Fruit fly (Drosophila melanogaster) whole organism, embryonic: Measurements from ENCODE around the gene D1.

ENCODE experiments used
- Adf1 ChIP-seq: fragments of 200-800 bp; sonication (Bioruptor generic); IDR thresholded peaks from 2 replicates; pipeline ENCODE4 v1.3.6; 2022; ENCODE audit warnings: missing biosample characterization, missing genetic modification characterization
- Atf6 ChIP-seq: fragments of 200-800 bp; sonication (Bioruptor generic); IDR thresholded peaks from 2 replicates; pipeline ENCODE4 v1.3.6; 2022; ENCODE audit warnings: missing biosample characterization, missing genetic modification characterization
- Awh ChIP-seq: fragments of 200-800 bp; sonication (Bioruptor generic); IDR thresholded peaks from 2 replicates; pipeline ENCODE4, ENCODE4 v1.3.6; 2022; ENCODE audit warnings: missing biosample characterization, missing genetic modification characterization
- CG12155 ChIP-seq: fragments of 200-800 bp; sonication (Bioruptor generic); optimal IDR thresholded peaks from 3 replicates; lab custom pipeline; 2016; ENCODE audit warnings: missing biosample characterization, missing genetic modification characterization
- CG1233 ChIP-seq: fragments of 200-800 bp; sonication (Bioruptor generic); optimal IDR thresholded peaks from 4 replicates; lab custom pipeline; 2018; ENCODE audit warnings: missing biosample characterization, mild to moderate bottlenecking, missing genetic modification characterization
- CG12942 ChIP-seq: fragments of 200-800 bp; sonication (Bioruptor generic); optimal IDR thresholded peaks from 3 replicates; lab custom pipeline; 2016; ENCODE audit warnings: missing biosample characterization, missing genetic modification characterization
- CG13287 ChIP-seq: fragments of 200-800 bp; sonication (Bioruptor generic); IDR thresholded peaks from 2 replicates; pipeline ENCODE4 v1.3.6; 2022; ENCODE audit warnings: missing biosample characterization, missing genetic modification characterization; ENCODE audit not compliant: partially characterized antibody
- CG15514 ChIP-seq: fragments of 200-800 bp; sonication (Bioruptor generic); optimal IDR thresholded peaks from 3 replicates; lab custom pipeline; 2017; ENCODE audit warnings: missing biosample characterization, missing genetic modification characterization, mild to moderate bottlenecking, moderate library complexity, missing genetic modification reagents
- CG16815 ChIP-seq: fragments of 200-800 bp; sonication (Bioruptor generic); optimal IDR thresholded peaks from 3 replicates; lab custom pipeline; 2017; ENCODE audit warnings: missing biosample characterization, mild to moderate bottlenecking, missing genetic modification characterization
- CG17359 ChIP-seq: fragments of 200-800 bp; sonication (Bioruptor generic); optimal IDR thresholded peaks from 3 replicates; lab custom pipeline; 2018; ENCODE audit warnings: missing biosample characterization, mild to moderate bottlenecking, missing genetic modification characterization, moderate library complexity
- CG31365 ChIP-seq: fragments of 200-800 bp; sonication (Bioruptor generic); optimal IDR thresholded peaks from 2 replicates; lab custom pipeline; 2018; ENCODE audit warnings: missing biosample characterization, mild to moderate bottlenecking, missing genetic modification characterization
- CG34422 ChIP-seq: fragments of 200-800 bp; sonication (Bioruptor generic); IDR thresholded peaks from 3 replicates; pipeline ENCODE4 v1.3.6; 2022; ENCODE audit warnings: missing biosample characterization, missing genetic modification characterization
- CG3847 ChIP-seq: fragments of 200-800 bp; sonication (Bioruptor generic); IDR thresholded peaks from 2 replicates; pipeline ENCODE4 v1.3.6; 2022; ENCODE audit warnings: missing biosample characterization, missing genetic modification characterization
- CG4360 ChIP-seq: fragments of 200-800 bp; sonication (Bioruptor generic); IDR thresholded peaks from 2 replicates; pipeline ENCODE4 v1.3.6; 2022; ENCODE audit warnings: missing biosample characterization, missing genetic modification characterization
- CG4617 ChIP-seq: fragments of 200-800 bp; sonication (Bioruptor generic); optimal IDR thresholded peaks from 3 replicates; lab custom pipeline; 2016; ENCODE audit warnings: missing biosample characterization, missing genetic modification characterization, borderline replicate concordance
- CG4820 ChIP-seq: fragments of 200-800 bp; sonication (Bioruptor generic); optimal IDR thresholded peaks from 3 replicates; lab custom pipeline; 2016; ENCODE audit warnings: missing biosample characterization, missing genetic modification characterization
- CG6175 ChIP-seq: fragments of 200-800 bp; sonication (Bioruptor generic); IDR thresholded peaks from 3 replicates; pipeline ENCODE4 v1.3.6; 2022; ENCODE audit warnings: missing biosample characterization, missing genetic modification characterization
- CG7786 ChIP-seq: fragments of 200-800 bp; sonication (Bioruptor generic); optimal IDR thresholded peaks from 2 replicates; lab custom pipeline; 2016; ENCODE audit warnings: missing biosample characterization, missing genetic modification characterization
- CG8359 ChIP-seq: fragments of 200-800 bp; sonication (Bioruptor generic); optimal IDR thresholded peaks from 2 replicates; lab custom pipeline; 2017; ENCODE audit warnings: missing biosample characterization, mild to moderate bottlenecking, missing genetic modification characterization, borderline replicate concordance
- Chrac-16 ChIP-seq: fragments of 200-800 bp; sonication (Bioruptor generic); optimal IDR thresholded peaks from 3 replicates; lab custom pipeline; 2016; ENCODE audit warnings: missing biosample characterization, missing genetic modification characterization
- CkIIα-i1 ChIP-seq: fragments of 200-800 bp; sonication (Bioruptor generic); IDR thresholded peaks from 2 replicates; pipeline ENCODE4 v1.3.6; 2022; ENCODE audit warnings: missing biosample characterization, missing genetic modification characterization
- CoRest ChIP-seq: fragments of 200-800 bp; sonication (Bioruptor generic); optimal IDR thresholded peaks from 3 replicates; lab custom pipeline; 2018; ENCODE audit warnings: missing biosample characterization, mild to moderate bottlenecking, missing genetic modification characterization, moderate library complexity
- D19A ChIP-seq: fragments of 200-800 bp; optimal IDR thresholded peaks from 3 replicates; lab custom pipeline; 2019; ENCODE audit warnings: missing biosample characterization, mild to moderate bottlenecking, missing genetic modification characterization, moderate library complexity
- Deaf1 ChIP-seq: fragments of 200-800 bp; optimal IDR thresholded peaks from 3 replicates; lab custom pipeline; 2019; ENCODE audit warnings: missing biosample characterization, mild to moderate bottlenecking, missing genetic modification characterization, moderate library complexity
- GATAe ChIP-seq: fragments of 200-800 bp; sonication (Bioruptor generic); conservative IDR thresholded peaks from 2 replicates; pipeline ENCODE4 v1.3.6; 2022; ENCODE audit warnings: missing biosample characterization, missing genetic modification characterization
- H2.0 ChIP-seq: fragments of 200-800 bp; sonication (Bioruptor generic); IDR thresholded peaks from 2 replicates; pipeline ENCODE4 v1.3.6; 2022; ENCODE audit warnings: missing biosample characterization, missing genetic modification characterization
- HLH54F ChIP-seq: fragments of 200-800 bp; sonication (Bioruptor generic); optimal IDR thresholded peaks from 3 replicates; lab custom pipeline; 2016; ENCODE audit warnings: missing biosample characterization, missing genetic modification characterization
- HmgZ ChIP-seq: fragments of 200-800 bp; sonication (Bioruptor generic); optimal IDR thresholded peaks from 2 replicates; lab custom pipeline; 2018; ENCODE audit warnings: missing biosample characterization, mild to moderate bottlenecking, missing genetic modification characterization
- Hsf ChIP-seq: fragments of 200-800 bp; sonication (Bioruptor generic); optimal IDR thresholded peaks from 3 replicates; lab custom pipeline; 2016; ENCODE audit warnings: missing biosample characterization, missing genetic modification characterization
- Mad ChIP-seq: fragments of 200-800 bp; sonication (Bioruptor generic); optimal IDR thresholded peaks from 2 replicates; lab custom pipeline; 2016; ENCODE audit warnings: missing biosample characterization, missing genetic modification characterization
- NC2β ChIP-seq: fragments of 200-800 bp; sonication (Bioruptor generic); optimal IDR thresholded peaks from 2 replicates; lab custom pipeline; 2016; ENCODE audit warnings: missing biosample characterization, missing genetic modification characterization
- Oli ChIP-seq: fragments of 200-800 bp; sonication (Bioruptor generic); optimal IDR thresholded peaks from 2 replicates; lab custom pipeline; 2018; ENCODE audit warnings: missing biosample characterization, mild to moderate bottlenecking, missing genetic modification characterization, moderate library complexity
- PHDP ChIP-seq: fragments of 200-800 bp; sonication (Bioruptor generic); optimal IDR thresholded peaks from 3 replicates; lab custom pipeline; 2018; ENCODE audit warnings: missing biosample characterization, mild to moderate bottlenecking, missing genetic modification characterization, moderate library complexity
- ase ChIP-seq: fragments of 200-800 bp; sonication (Bioruptor generic); IDR thresholded peaks from 3 replicates; pipeline ENCODE4 v1.3.6; 2022; ENCODE audit warnings: missing biosample characterization, missing genetic modification characterization
- bowl ChIP-seq: fragments of 200-800 bp; sonication (Bioruptor generic); IDR thresholded peaks from 2 replicates; pipeline ENCODE4 v1.3.6; 2022; ENCODE audit warnings: missing biosample characterization, missing genetic modification characterization
- chm ChIP-seq: fragments of 200-800 bp; sonication (Bioruptor generic); IDR thresholded peaks from 2 replicates; pipeline ENCODE4 v1.3.6; 2022; ENCODE audit warnings: missing biosample characterization, missing genetic modification characterization
- da ChIP-seq: fragments of 200-800 bp; sonication (Bioruptor generic); optimal IDR thresholded peaks from 2 replicates; lab custom pipeline; 2016; ENCODE audit warnings: missing biosample characterization, missing genetic modification characterization
- dmrt99B ChIP-seq: fragments of 200-800 bp; sonication (Bioruptor generic); optimal IDR thresholded peaks from 2 replicates; lab custom pipeline; 2018; ENCODE audit warnings: missing biosample characterization, mild to moderate bottlenecking, missing genetic modification characterization, moderate library complexity
- exex ChIP-seq: fragments of 200-800 bp; sonication (Bioruptor generic); optimal IDR thresholded peaks from 4 replicates; lab custom pipeline; 2018; ENCODE audit warnings: missing biosample characterization, mild to moderate bottlenecking, missing genetic modification characterization, moderate library complexity
- grau ChIP-seq: fragments of 200-800 bp; optimal IDR thresholded peaks from 3 replicates; lab custom pipeline; 2019; ENCODE audit warnings: missing biosample characterization, mild to moderate bottlenecking, missing genetic modification characterization, moderate library complexity
- hbn ChIP-seq: fragments of 200-800 bp; sonication (Bioruptor generic); IDR thresholded peaks from 2 replicates; pipeline ENCODE4 v1.3.6; 2022; ENCODE audit warnings: missing biosample characterization, missing genetic modification characterization; ENCODE audit not compliant: partially characterized antibody
- jumu ChIP-seq: fragments of 200-800 bp; sonication (Bioruptor generic); optimal IDR thresholded peaks from 3 replicates; lab custom pipeline; 2016; ENCODE audit warnings: missing biosample characterization, missing genetic modification characterization
- nom ChIP-seq: fragments of 200-800 bp; sonication (Bioruptor generic); optimal IDR thresholded peaks from 2 replicates; lab custom pipeline; 2017; ENCODE audit warnings: missing biosample characterization, missing genetic modification characterization, mild to moderate bottlenecking, moderate library complexity, missing genetic modification reagents
- pan ChIP-seq, 4 experiments: fragments of >200 bp in 3 of 4; fragments of 200-800 bp in 1 of 4; sonication (Bioruptor generic) in 1 of 4; optimal IDR thresholded peaks in 3 of 4; IDR thresholded peaks in 1 of 4; 2 replicates each; pipeline versions ENCODE4 v1.3.6 to Lab custom; 2017 to 2022; ENCODE audit warnings: missing biosample characterization in 2 of 4, missing genetic modification characterization in 2 of 4, mixed read lengths in 1 of 4
- phol ChIP-seq: fragments of 200-800 bp; sonication (Bioruptor generic); optimal IDR thresholded peaks from 3 replicates; lab custom pipeline; 2018; ENCODE audit warnings: missing biosample characterization, mild to moderate bottlenecking, missing genetic modification characterization, moderate library complexity
- run ChIP-seq: fragments of 200-800 bp; sonication (Bioruptor generic); optimal IDR thresholded peaks from 3 replicates; lab custom pipeline; 2018; ENCODE audit warnings: missing biosample characterization, mild to moderate bottlenecking, missing genetic modification characterization
- so ChIP-seq: fragments of 200-800 bp; sonication (Bioruptor generic); IDR thresholded peaks from 3 replicates; pipeline ENCODE4 v1.3.6; 2022; ENCODE audit warnings: missing biosample characterization, missing genetic modification characterization
- tin ChIP-seq: fragments of 200-800 bp; sonication (Bioruptor generic); optimal IDR thresholded peaks from 3 replicates; lab custom pipeline; 2016; ENCODE audit warnings: missing biosample characterization, missing genetic modification characterization
- wdn ChIP-seq: fragments of 200-800 bp; sonication (Bioruptor generic); IDR thresholded peaks from 2 replicates; pipeline ENCODE4 v1.3.6; 2022; ENCODE audit warnings: missing biosample characterization, missing genetic modification characterization
- zfh1 ChIP-seq: fragments of 200-800 bp; sonication (Bioruptor generic); IDR thresholded peaks from 3 replicates; pipeline ENCODE4 v1.3.6; 2022; ENCODE audit warnings: missing biosample characterization, missing genetic modification characterization

D1 gene

DNA sequence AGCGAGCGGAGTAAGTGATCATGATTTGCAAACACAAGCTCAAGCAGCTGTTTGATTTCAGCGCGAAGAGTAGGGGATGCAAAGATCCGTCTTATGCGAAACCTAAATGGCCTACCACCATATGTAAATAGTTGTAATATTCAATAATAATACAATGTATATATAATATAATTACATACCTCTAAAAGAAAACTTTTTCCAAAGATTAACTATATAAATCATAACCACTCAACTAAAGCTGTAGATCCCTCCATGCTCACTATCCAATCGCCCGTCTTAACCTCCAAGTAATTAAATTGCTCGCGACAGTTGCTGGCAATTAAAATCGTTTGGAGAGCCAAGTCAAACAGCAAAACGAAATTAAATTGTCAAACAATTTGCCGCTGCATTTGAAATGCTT, 13.1 kb downstream of the D1 start:
- TF ChIP-seq hbn (GFP tag; lab: Robert Waterston, UW) (no peak), CG15514 (GFP tag; lab: Kevin White, UChicago) (peak; percentile 51), jumu (no peak), PHDP (tag; lab: Kevin White, UChicago) (peak; percentile 81), zfh1 (GFP tag; lab: Robert Waterston, UW) (peak; percentile 57; the same call in 1 of the 3 replicates), nom (GFP tag; lab: Kevin White, UChicago) (peak; percentile 18), Hsf (peak; percentile 27), NC2β (GFP tag; lab: Kevin White, UChicago) (no peak), CG31365 (tag; lab: Kevin White, UChicago) (no peak), Atf6 (GFP tag; lab: Robert Waterston, UW) (peak; percentile 83), CG17359 (tag; lab: Kevin White, UChicago) (peak; percentile 74), Chrac-16 (GFP tag; lab: Kevin White, UChicago) (peak; percentile 70), CG4617 (GFP tag; lab: Kevin White, UChicago) (no peak), CG4360 (GFP tag; lab: Robert Waterston, UW) (no peak), chm (no peak; the same call in 1 of the 2 replicates), CoRest (peak; percentile 82), CG1233 (peak; percentile 68), CG34422 (GFP tag; lab: Robert Waterston, UW) (peak; percentile 83), bowl (GFP tag; lab: Robert Waterston, UW) (no peak), CG3847 (GFP tag; lab: Robert Waterston, UW) (peak; percentile 71), so (GFP tag; lab: Robert Waterston, UW) (peak; percentile 63; the same call in 1 of the 3 replicates), D19A (tag; lab: Kevin White, UChicago) (peak; percentile 63), tin (GFP tag; lab: Kevin White, UChicago) (peak; percentile 47), Adf1 (GFP tag; lab: Robert Waterston, UW) (0 out of 2 replicates have a peak, but pooled peaks have one; percentile 44), pan (optimal IDR thresholded peaks at IDR 0.05; lab: Kevin White, UChicago) (no peak), pan (GFP tag; optimal IDR thresholded peaks at IDR 0.05 in 1 of 2, IDR thresholded peaks at IDR 0.05 in 1 of 2) (peak in 1 of 2 experiments; percentile 90), CG6175 (peak; percentile 62; the same call in 2 of the 3 replicates), CG16815 (GFP tag; lab: Kevin White, UChicago) (peak; percentile 51), Mad (no peak), grau (tag; lab: Kevin White, UChicago) (peak; percentile 81), phol (peak; percentile 75), CG12942 (GFP tag; lab: Kevin White, UChicago) (peak; percentile 66), Deaf1 (tag; lab: Kevin White, UChicago) (peak; percentile 16), CG13287 (no peak), ase (GFP tag; lab: Robert Waterston, UW) (peak; percentile 73; the same call in 2 of the 3 replicates), run (peak; percentile 49), GATAe (GFP tag; lab: Robert Waterston, UW) (no peak; the same call in 1 of the 2 replicates), wdn (GFP tag; lab: Robert Waterston, UW) (peak; percentile 49; the same call in 1 of the 2 replicates), Awh (GFP tag; lab: Robert Waterston, UW) (peak; percentile 38; the same call in 1 of the 2 replicates), da (no peak), CG8359 (peak; percentile 2), CkIIα-i1 (GFP tag; lab: Robert Waterston, UW) (0 out of 2 replicates have a peak, but pooled peaks have one; percentile 56), CG7786 (no peak), dmrt99B (tag; lab: Kevin White, UChicago) (peak; percentile 84), HLH54F (GFP tag; lab: Kevin White, UChicago) (peak; percentile 12), H2.0 (GFP tag; lab: Robert Waterston, UW) (peak; percentile 79), CG12155 (GFP tag; lab: Kevin White, UChicago) (peak; percentile 74), CG4820 (GFP tag; lab: Kevin White, UChicago) (peak; percentile 43), HmgZ (tag; lab: Kevin White, UChicago) (no peak), exex (tag; lab: Kevin White, UChicago) (peak; percentile 9), Oli (peak; percentile 83)
